Worm (Caenorhabditis elegans) whole organism, L4 larva: ENCODE data around the gene ZC404.2.
A peak's percentile ranks its signal among the peaks of the same experiment; 100 is the strongest.

Source experiments
- D1046.2 ChIP-seq: fragments of 200-800 bp; sonication (Bioruptor generic); IDR thresholded peaks from 2 replicates; pipeline ENCODE4 v1.3.6; 2022; ENCODE audit warnings: missing genetic modification characterization, missing compliant biosample characterization
- F10B5.3 ChIP-seq: sonication (generic microtip); optimal IDR thresholded peaks from 2 replicates; lab custom pipeline; 2016; ENCODE audit warnings: mild to moderate bottlenecking, missing genetic modification characterization, missing compliant biosample characterization
- F26F4.8 ChIP-seq: fragments of 200-800 bp; sonication (Bioruptor generic); conservative IDR thresholded peaks from 2 replicates; pipeline ENCODE4 v1.3.6; 2022; ENCODE audit warnings: missing genetic modification characterization, missing compliant biosample characterization
- F44E2.7 ChIP-seq: fragments of 200-800 bp; sonication (Bioruptor generic); IDR thresholded peaks from 2 replicates; pipeline ENCODE4 v2.1.2; 2022; ENCODE audit warnings: missing genetic modification characterization, missing compliant biosample characterization
- T20F7.1 ChIP-seq: fragments of 200-800 bp; sonication (Bioruptor generic); optimal IDR thresholded peaks from 2 replicates; lab custom pipeline; 2018; ENCODE audit warnings: mild to moderate bottlenecking, missing genetic modification characterization, missing compliant biosample characterization
- Y105C5A.15 ChIP-seq: fragments of 200-800 bp; sonication (Bioruptor generic); IDR thresholded peaks from 2 replicates; pipeline ENCODE4 v1.3.6; 2022; ENCODE audit warnings: missing genetic modification characterization, missing compliant biosample characterization
- ZK546.5 ChIP-seq, 2 experiments: sonication (generic microtip); optimal IDR thresholded peaks; 2 replicates each; lab custom pipeline; 2017; ENCODE audit warnings: missing biosample characterization in 2 of 2, missing genetic modification characterization in 2 of 2
- aha-1 ChIP-seq: fragments of 150-350 bp; peaks from one replicate; lab custom pipeline; 2014; ENCODE audit warnings: missing biosample characterization, missing genetic modification characterization
- ceh-32 ChIP-seq: sonication (generic microtip); optimal IDR thresholded peaks from 2 replicates; lab custom pipeline; 2016; ENCODE audit warnings: mild to moderate bottlenecking, missing genetic modification characterization, missing compliant biosample characterization; ENCODE audit not compliant: poor library complexity
- cey-2 ChIP-seq: sonication (generic microtip); optimal IDR thresholded peaks from 3 replicates; lab custom pipeline; 2017; ENCODE audit warnings: missing genetic modification characterization, mild to moderate bottlenecking, missing compliant biosample characterization, antibody characterized with exemption, borderline replicate concordance; ENCODE audit not compliant: insufficient read depth
- ctbp-1 ChIP-seq: fragments of 200-800 bp; sonication (Bioruptor generic); IDR thresholded peaks from 2 replicates; pipeline ENCODE4 v1.3.6; 2022; ENCODE audit warnings: missing genetic modification reagents, missing genetic modification characterization, missing compliant biosample characterization
- daf-19 ChIP-seq: fragments of 200-800 bp; sonication (Bioruptor generic); conservative IDR thresholded peaks from 2 replicates; pipeline ENCODE4 v1.3.6; 2022; ENCODE audit warnings: missing genetic modification characterization, missing compliant biosample characterization
- daf-8 ChIP-seq: fragments of 200-800 bp; sonication (Bioruptor generic); IDR thresholded peaks from 2 replicates; pipeline ENCODE4 v1.3.6; 2022; ENCODE audit warnings: missing genetic modification characterization, missing compliant biosample characterization
- dmd-6 ChIP-seq: fragments of 200-800 bp; sonication (Bioruptor generic); IDR thresholded peaks from 2 replicates; pipeline ENCODE4 v1.3.6; 2022; ENCODE audit warnings: missing genetic modification reagents, missing genetic modification characterization, missing compliant biosample characterization
- dmd-9 ChIP-seq: fragments of 200-800 bp; sonication (Bioruptor generic); IDR thresholded peaks from 2 replicates; pipeline ENCODE4 v1.3.6; 2022; ENCODE audit warnings: missing genetic modification reagents, missing genetic modification characterization, missing compliant biosample characterization
- dpl-1 ChIP-seq: fragments of 150-350 bp; optimal IDR thresholded peaks from 2 replicates; lab custom pipeline; 2014; ENCODE audit warnings: missing biosample characterization, missing genetic modification reagents, missing genetic modification characterization
- duxl-1 ChIP-seq: sonication (generic microtip); optimal IDR thresholded peaks from 2 replicates; lab custom pipeline; 2016; ENCODE audit warnings: mild to moderate bottlenecking, missing genetic modification characterization, moderate library complexity, missing compliant biosample characterization; ENCODE audit not compliant: poor library complexity
- dve-1 ChIP-seq: sonication (generic microtip); optimal IDR thresholded peaks from 2 replicates; lab custom pipeline; 2017; ENCODE audit warnings: antibody characterized with exemption, mild to moderate bottlenecking, missing genetic modification characterization, missing compliant biosample characterization; ENCODE audit not compliant: insufficient read depth
- jun-1 ChIP-seq: fragments of 150-350 bp; optimal IDR thresholded peaks from 2 replicates; lab custom pipeline; 2014; ENCODE audit warnings: missing biosample characterization, missing genetic modification reagents, missing genetic modification characterization
- lin-1 ChIP-seq: fragments of 200-800 bp; sonication (Bioruptor generic); IDR thresholded peaks from 2 replicates; pipeline ENCODE4 v1.3.6; 2022; ENCODE audit warnings: missing genetic modification reagents, missing genetic modification characterization, missing compliant biosample characterization
- lin-29 ChIP-seq: fragments of 200-800 bp; sonication (Bioruptor generic); IDR thresholded peaks from 2 replicates; pipeline ENCODE4 v1.3.6; 2022; ENCODE audit warnings: missing genetic modification reagents, missing genetic modification characterization, missing compliant biosample characterization
- lin-39 ChIP-seq: fragments of 150-350 bp; optimal IDR thresholded peaks from 2 replicates; lab custom pipeline; 2014; ENCODE audit warnings: missing biosample characterization, missing genetic modification reagents, missing genetic modification characterization
- madf-9 ChIP-seq: fragments of 200-800 bp; sonication (Bioruptor generic); conservative IDR thresholded peaks from 2 replicates; pipeline ENCODE4 v1.3.6; 2022; ENCODE audit warnings: missing genetic modification reagents, missing genetic modification characterization, missing compliant biosample characterization
- mdl-1 ChIP-seq, 2 experiments: fragments of 150-350 bp in 1 of 2; sonication (generic microtip) in 1 of 2; optimal IDR thresholded peaks; 2 replicates each; lab custom pipeline; 2014 to 2017; ENCODE audit warnings: missing biosample characterization in 2 of 2, missing genetic modification characterization in 2 of 2
- nhr-10 ChIP-seq: fragments of 150-350 bp; optimal IDR thresholded peaks from 2 replicates; lab custom pipeline; 2014; ENCODE audit warnings: missing biosample characterization, missing genetic modification characterization
- nhr-25 ChIP-seq: sonication (generic microtip); optimal IDR thresholded peaks from 2 replicates; lab custom pipeline; 2017; ENCODE audit warnings: missing genetic modification characterization, mild to moderate bottlenecking, missing compliant biosample characterization, antibody characterized with exemption, moderate library complexity, borderline replicate concordance; ENCODE audit not compliant: insufficient read depth
- nhr-28 ChIP-seq: fragments of 150-350 bp; optimal IDR thresholded peaks from 2 replicates; lab custom pipeline; 2014; ENCODE audit warnings: missing biosample characterization, missing genetic modification characterization
- nhr-41 ChIP-seq: fragments of 200-800 bp; sonication (Bioruptor generic); IDR thresholded peaks from 2 replicates; pipeline ENCODE4 v1.3.6; 2022; ENCODE audit warnings: missing genetic modification reagents, missing genetic modification characterization, missing compliant biosample characterization
- nhr-77 ChIP-seq: fragments of 150-350 bp; optimal IDR thresholded peaks from 2 replicates; lab custom pipeline; 2014; ENCODE audit warnings: missing biosample characterization, missing genetic modification characterization
- pha-4 ChIP-seq, 2 experiments: fragments of 150-350 bp in 1 of 2; fragments of 200-800 bp in 1 of 2; sonication (Bioruptor generic) in 1 of 2; IDR thresholded peaks in 1 of 2; optimal IDR thresholded peaks in 1 of 2; 2 replicates each; pipeline versions ENCODE4 v1.3.6 to Lab custom; 2014 to 2022; ENCODE audit warnings: missing genetic modification characterization in 2 of 2, missing genetic modification reagents in 2 of 2, missing biosample characterization in 1 of 2, missing compliant biosample characterization in 1 of 2
- pqm-1 ChIP-seq: sonication (generic microtip); optimal IDR thresholded peaks from 2 replicates; lab custom pipeline; 2017; ENCODE audit warnings: missing biosample characterization, missing genetic modification characterization
- rbr-2 ChIP-seq: sonication (generic microtip); optimal IDR thresholded peaks from 2 replicates; lab custom pipeline; 2016; ENCODE audit warnings: missing genotype, missing genetic modification characterization, missing compliant biosample characterization
- set-16 ChIP-seq: fragments of 200-800 bp; sonication (Bioruptor generic); IDR thresholded peaks from 2 replicates; pipeline ENCODE4 v1.3.6; 2022; ENCODE audit warnings: missing genetic modification reagents, missing genetic modification characterization, missing compliant biosample characterization
- skn-1 ChIP-seq: fragments of 150-350 bp; optimal IDR thresholded peaks from 2 replicates; lab custom pipeline; 2014; ENCODE audit warnings: missing biosample characterization, missing genetic modification characterization
- snpc-1.2 ChIP-seq: fragments of 200-800 bp; sonication (Bioruptor generic); IDR thresholded peaks from 2 replicates; pipeline ENCODE4 v1.3.6; 2022; ENCODE audit warnings: missing genetic modification reagents, missing genetic modification characterization, missing compliant biosample characterization
- snpc-4 ChIP-seq: fragments of 150-350 bp; optimal IDR thresholded peaks from 2 replicates; lab custom pipeline; 2014; ENCODE audit warnings: missing biosample characterization, missing genetic modification characterization
- tag-97 ChIP-seq: fragments of 200-800 bp; sonication (Bioruptor generic); IDR thresholded peaks from 2 replicates; pipeline ENCODE4 v1.3.6; 2022; ENCODE audit warnings: missing genetic modification characterization, missing compliant biosample characterization
- unc-39 ChIP-seq: sonication (generic microtip); optimal IDR thresholded peaks from 2 replicates; lab custom pipeline; 2017; ENCODE audit warnings: missing biosample characterization, missing genetic modification characterization
- unc-62 ChIP-seq, 3 experiments: fragments of 150-350 bp in 1 of 3; sonication (generic microtip); optimal IDR thresholded peaks in 2 of 3; peaks in 1 of 3; 1 replicate in 1 of 3; 2 replicates in 2 of 3; lab custom pipeline; 2014 to 2017; ENCODE audit warnings: missing biosample characterization in 3 of 3, missing genetic modification characterization in 3 of 3, missing genetic modification reagents in 3 of 3, missing genotype in 1 of 3

ZC404.2 gene

ce11 chrV:6817184-6817583, 29.4 kb downstream of the ZC404.2 start, which contains the start of gene dmsr-14:
Gene dmsr-14, minus strand, starts transcription at chrV:6817284.
- TF ChIP-seq lin-29, result no peak
- TF ChIP-seq ceh-32, result no peak

ce11 chrV:6819812-6820211, 32.1 kb downstream of the ZC404.2 start, which contains the start of gene dmsr-13:
Gene dmsr-13, minus strand, starts transcription at chrV:6819912.
- TF ChIP-seq madf-9 (GFP tag; lab: Robert Waterston, UW), result no peak
- TF ChIP-seq daf-19 (GFP tag; lab: Robert Waterston, UW), result no peak
- no peak for TF ChIP-seq mdl-1 (tag; optimal IDR thresholded peaks at IDR 0.05; lab: Kevin White, UChicago)
- no peak for TF ChIP-seq duxl-1 (tag; lab: Kevin White, UChicago)
- no peak for TF ChIP-seq nhr-41 (GFP tag; lab: Robert Waterston, UW)
- TF ChIP-seq snpc-1.2 (GFP tag; lab: Robert Waterston, UW), result no peak
- TF ChIP-seq skn-1, result no peak
- no peak for TF ChIP-seq F10B5.3 (tag; lab: Kevin White, UChicago)
- TF ChIP-seq T20F7.1 (GFP tag; lab: Kevin White, UChicago), result no peak
- no peak for TF ChIP-seq daf-8
- no peak for TF ChIP-seq pha-4 (GFP tag; IDR thresholded peaks at IDR 0.05; lab: Robert Waterston, UW)
- TF ChIP-seq pha-4 (tag; optimal IDR thresholded peaks at IDR 0.05; lab: Kevin White, UChicago), result no peak
- TF ChIP-seq set-16 (GFP tag; lab: Robert Waterston, UW), result no peak
- TF ChIP-seq, all 104 proteins: peak for 0

- TF ChIP-seq dpl-1 (no peak), tag-97 (GFP tag; lab: Robert Waterston, UW) (no peak), ZK546.5 (tag; optimal IDR thresholded peaks at IDR 0.05; lab: Kevin White, UChicago) (no peak), pha-4 (GFP tag; IDR thresholded peaks at IDR 0.05; lab: Robert Waterston, UW) (no peak), pha-4 (tag; optimal IDR thresholded peaks at IDR 0.05; lab: Kevin White, UChicago) (no peak), daf-8 (no peak), nhr-10 (tag; lab: Kevin White, UChicago) (no peak), F44E2.7 (no peak), dve-1 (no peak), ceh-32 (no peak), ctbp-1 (no peak), aha-1 (tag; lab: Kevin White, UChicago) (no peak), D1046.2 (GFP tag; lab: Robert Waterston, UW) (no peak), skn-1 (no peak), rbr-2 (tag; lab: Kevin White, UChicago) (no peak), Y105C5A.15 (GFP tag; lab: Robert Waterston, UW) (no peak), cey-2 (tag; lab: Kevin White, UChicago) (no peak), dmd-9 (GFP tag; lab: Robert Waterston, UW) (no peak), jun-1 (tag; lab: Kevin White, UChicago) (no peak), unc-39 (no peak)
- TF ChIP-seq, all 104 proteins: peak for 0
These were observed 33.8 kb downstream of the ZC404.2 start, which contains the start of gene T15B7.8 for ce11 chrV:6821509-6821908. Gene T15B7.8, plus strand, starts transcription at chrV:6821809.

DNA sequence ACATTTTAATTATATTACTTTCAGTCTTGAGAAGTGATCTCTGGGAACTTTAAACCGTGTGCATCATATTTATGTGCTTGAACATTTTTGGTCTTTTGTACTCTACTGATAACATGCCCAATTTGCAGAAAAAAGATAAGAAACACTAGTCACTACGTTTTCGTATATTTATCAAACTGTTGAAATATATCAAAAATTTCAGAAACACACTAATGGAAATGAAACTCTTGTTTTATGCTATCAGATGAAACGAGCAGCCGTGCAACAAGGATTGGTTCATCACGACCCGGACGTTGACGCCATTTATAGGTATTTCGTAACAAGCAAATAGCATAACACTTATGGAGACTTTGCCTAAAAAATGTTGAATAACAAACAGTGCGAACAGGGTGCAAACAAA, 35.7 kb downstream of the ZC404.2 start:
- peak; percentile 93 for TF ChIP-seq pqm-1 (tag; lab: Kevin White, UChicago)
- TF ChIP-seq T20F7.1 (GFP tag; lab: Kevin White, UChicago), result peak; percentile 4
- no peak for TF ChIP-seq lin-39 (tag; lab: Kevin White, UChicago)
- TF ChIP-seq F26F4.8, result no peak
- peak in 1 of 2 experiments; percentile 81 for TF ChIP-seq unc-62 (GFP tag; optimal IDR thresholded peaks at IDR 0.05 in 1 of 2; lab: Kevin White, UChicago)
- TF ChIP-seq unc-62 (tag; optimal IDR thresholded peaks at IDR 0.05; lab: Kevin White, UChicago), result no peak
- TF ChIP-seq jun-1 (tag; lab: Kevin White, UChicago), result no peak
- TF ChIP-seq cey-2 (tag; lab: Kevin White, UChicago), result no peak
- TF ChIP-seq dmd-6 (GFP tag; lab: Robert Waterston, UW), result peak; percentile 93
- no peak for TF ChIP-seq lin-1 (GFP tag; lab: Robert Waterston, UW)
- TF ChIP-seq nhr-28 (tag; lab: Kevin White, UChicago), result peak; percentile 87
- no peak for TF ChIP-seq nhr-25 (tag; lab: Kevin White, UChicago)
- TF ChIP-seq snpc-4, result no peak
- no peak for TF ChIP-seq Y105C5A.15 (GFP tag; lab: Robert Waterston, UW)
- peak; percentile 58 for TF ChIP-seq nhr-77 (tag; lab: Kevin White, UChicago)
